Worm (Caenorhabditis elegans) whole organism, early embryonic: ENCODE measurements around the gene T05H4.15.

Source experiments
- F13C5.2 ChIP-seq: sonication (generic microtip); optimal IDR thresholded peaks from 2 replicates; lab custom pipeline; 2017; ENCODE audit warnings: mild to moderate bottlenecking, missing genetic modification characterization, inconsistent platforms, missing compliant biosample characterization
- aly-1 ChIP-seq: sonication (generic microtip); optimal IDR thresholded peaks from 2 replicates; lab custom pipeline; 2016; ENCODE audit warnings: missing genetic modification characterization, missing compliant biosample characterization
- ama-1 ChIP-seq: fragments of 150-350 bp; optimal IDR thresholded peaks from 2 replicates; lab custom pipeline; 2014
- hmbx-1 ChIP-seq: sonication (generic microtip); optimal IDR thresholded peaks from 2 replicates; lab custom pipeline; 2016; ENCODE audit warnings: mild to moderate bottlenecking, missing genetic modification characterization, missing compliant biosample characterization
- hnd-1 ChIP-seq: sonication (generic microtip); optimal IDR thresholded peaks from 2 replicates; lab custom pipeline; 2016; ENCODE audit warnings: missing genetic modification characterization, missing compliant biosample characterization
- scrt-1 ChIP-seq: fragments of 200-800 bp; sonication (Bioruptor generic); IDR thresholded peaks from 2 replicates; pipeline ENCODE4 v1.3.6; 2022; ENCODE audit warnings: missing genetic modification characterization, missing compliant biosample characterization
- tbx-11 ChIP-seq: fragments of 200-800 bp; sonication (Bioruptor generic); IDR thresholded peaks from 2 replicates; pipeline ENCODE4 v1.3.6; 2022; ENCODE audit warnings: missing genetic modification characterization, missing compliant biosample characterization

T05H4.15 gene

DNA sequence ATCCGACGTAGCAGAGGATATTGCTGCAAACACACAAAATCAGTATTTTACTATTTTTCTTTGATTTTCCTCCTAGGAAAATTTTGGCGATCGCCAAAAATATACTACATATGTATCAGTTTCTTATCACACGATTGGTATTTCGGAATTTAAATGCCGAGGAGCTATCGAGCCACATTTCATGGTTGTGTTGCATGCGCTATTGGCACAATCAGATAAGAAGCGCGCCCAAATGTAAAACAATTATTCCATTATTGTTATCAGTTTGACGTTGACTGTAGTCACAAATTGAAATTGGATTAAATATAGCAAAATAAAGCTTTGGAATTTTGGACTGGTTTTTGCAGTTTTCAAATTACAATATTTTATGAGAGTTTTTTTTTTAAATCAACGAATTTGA lies 42.6 kb downstream of the T05H4.15 start:
- TF ChIP-seq hnd-1 (no peak), hmbx-1 (tag; lab: Kevin White, UChicago) (no peak), ama-1 (lab: Kevin White, UChicago) (no peak), scrt-1 (GFP tag; lab: Robert Waterston, UW) (no peak), F13C5.2 (no peak), tbx-11 (GFP tag; lab: Robert Waterston, UW) (no peak), aly-1 (tag; lab: Kevin White, UChicago) (no peak)
